Worm (Caenorhabditis elegans) whole organism, dauer: ENCODE results near the gene C48B4.3.

ENCODE experiments used
- unc-62 ChIP-seq: sonication (generic microtip); optimal IDR thresholded peaks from 2 replicates; lab custom pipeline; 2017; ENCODE audit warnings: missing biosample characterization, missing genetic modification reagents, missing genetic modification characterization

The C48B4.3 gene

ce11 chrIII:9608650-9609049 is 26.5 kb upstream of the C48B4.3 start, which contains the start of gene clec-161:
clec-161 (minus strand) TSS chrIII:9608750.
- TF ChIP-seq unc-62, result no peak

- no peak for TF ChIP-seq unc-62
Measured at ce11 chrIII:9600645-9601044, 18.5 kb upstream of the C48B4.3 start, which contains the start of gene F58A4.2. F58A4.2 (minus strand) TSS chrIII:9600745.

ce11 chrIII:9598168-9598567 is 16.0 kb upstream of the C48B4.3 start, which contains the start of gene F58A4.1:
F58A4.1 (plus strand) TSS chrIII:9598468.
- TF ChIP-seq unc-62, result no peak

- TF ChIP-seq unc-62, result no peak
Measured at ce11 chrIII:9597044-9597443, 14.9 kb upstream of the C48B4.3 start, which contains the start of gene C48B4.12. C48B4.12 (plus strand) TSS chrIII:9597344.

- no peak for TF ChIP-seq unc-62
Measured at ce11 chrIII:9595563-9595962, 13.4 kb upstream of the C48B4.3 start, which contains the start of gene rom-2. rom-2 (minus strand) TSS chrIII:9595663.

ce11 chrIII:9592118-9592517 is 9.9 kb upstream of the C48B4.3 start, which contains the start of gene acox-1.5:
acox-1.5 (minus strand) TSS chrIII:9592192.
- no peak for TF ChIP-seq unc-62

- no peak for TF ChIP-seq unc-62
Measured at ce11 chrIII:9590212-9590611, 8.0 kb upstream of the C48B4.3 start.

- no peak for TF ChIP-seq unc-62
Measured at ce11 chrIII:9585314-9585713, 3.1 kb upstream of the C48B4.3 start.

ce11 chrIII:9583224-9583623 is 1.0 kb upstream of the C48B4.3 start:
- no peak for TF ChIP-seq unc-62

- no peak for TF ChIP-seq unc-62
Measured at ce11 chrIII:9580039-9580891, 1.9 kb downstream of the C48B4.3 start, which contains the start of gene ced-7. ced-7 (minus strand) TSS chrIII:9580089.

ce11 chrIII:9570869-9571268 is 11.3 kb downstream of the C48B4.3 start:
- no peak for TF ChIP-seq unc-62

- TF ChIP-seq unc-62, result no peak
Measured at ce11 chrIII:9568451-9568850, 13.7 kb downstream of the C48B4.3 start, which contains the start of gene C48B4.13. C48B4.13 (plus strand) TSS chrIII:9568751.

- no peak for TF ChIP-seq unc-62
Measured at ce11 chrIII:9565973-9566372, 16.2 kb downstream of the C48B4.3 start, which contains the start of gene C48B4.11. C48B4.11 (minus strand) TSS chrIII:9566115.

- no peak for TF ChIP-seq unc-62
Measured at ce11 chrIII:9564410-9564809, 17.8 kb downstream of the C48B4.3 start, which contains the start of gene C48B4.10. C48B4.10 (minus strand) TSS chrIII:9564510.

- TF ChIP-seq unc-62, result no peak
Measured at ce11 chrIII:9563235-9563634, 19.0 kb downstream of the C48B4.3 start, which contains the start of gene C48B4.9. C48B4.9 (minus strand) TSS chrIII:9563335.

ce11 chrIII:9561158-9561557 is 21.0 kb downstream of the C48B4.3 start, which contains the start of gene C48B4.8:
C48B4.8 (minus strand) TSS chrIII:9561258.
- TF ChIP-seq unc-62, result no peak

- no peak for TF ChIP-seq unc-62
Measured at ce11 chrIII:9559381-9559881, 22.8 kb downstream of the C48B4.3 start, which contains the start of gene C48B4.7. C48B4.7 (minus strand) TSS chrIII:9559431.
